Worm (Caenorhabditis elegans) whole organism, late embryonic: ENCODE results near the gene Y54G2A.45.

ENCODE experiments used
- ceh-2 ChIP-seq: sonication (generic microtip); optimal IDR thresholded peaks from 2 replicates; lab custom pipeline; 2016; ENCODE audit warnings: missing genotype, missing genetic modification characterization, missing compliant biosample characterization
- fkh-10 ChIP-seq: fragments of 150-350 bp; optimal IDR thresholded peaks from 2 replicates; lab custom pipeline; 2014; ENCODE audit warnings: missing biosample characterization, missing genetic modification reagents, missing genetic modification characterization
- nhr-11 ChIP-seq: fragments of 150-350 bp; optimal IDR thresholded peaks from 2 replicates; lab custom pipeline; 2014; ENCODE audit warnings: missing biosample characterization, missing genetic modification characterization
- nhr-232 ChIP-seq: sonication (generic microtip); optimal IDR thresholded peaks from 2 replicates; lab custom pipeline; 2016; ENCODE audit warnings: missing genetic modification characterization, missing compliant biosample characterization
- pag-3 ChIP-seq: sonication (generic microtip); optimal IDR thresholded peaks from 2 replicates; lab custom pipeline; 2016; ENCODE audit warnings: missing compliant biosample characterization, missing genetic modification characterization, borderline replicate concordance
- rnt-1 ChIP-seq: sonication (generic microtip); optimal IDR thresholded peaks from 2 replicates; lab custom pipeline; 2016; ENCODE audit warnings: missing genetic modification characterization, missing compliant biosample characterization

ce11 chrIV:2764160-2764559 lies 41.5 kb upstream of the Y54G2A.45 start:
- TF ChIP-seq rnt-1 (tag; lab: Kevin White, UChicago) (no peak), fkh-10 (GFP tag; lab: Kevin White, UChicago) (no peak), pag-3 (tag; lab: Kevin White, UChicago) (no peak), nhr-232 (no peak), ceh-2 (tag; lab: Kevin White, UChicago) (no peak), nhr-11 (tag; lab: Kevin White, UChicago) (no peak)
